Fruit fly (Drosophila melanogaster): ENCODE data around the gene dpr6.

DNA sequence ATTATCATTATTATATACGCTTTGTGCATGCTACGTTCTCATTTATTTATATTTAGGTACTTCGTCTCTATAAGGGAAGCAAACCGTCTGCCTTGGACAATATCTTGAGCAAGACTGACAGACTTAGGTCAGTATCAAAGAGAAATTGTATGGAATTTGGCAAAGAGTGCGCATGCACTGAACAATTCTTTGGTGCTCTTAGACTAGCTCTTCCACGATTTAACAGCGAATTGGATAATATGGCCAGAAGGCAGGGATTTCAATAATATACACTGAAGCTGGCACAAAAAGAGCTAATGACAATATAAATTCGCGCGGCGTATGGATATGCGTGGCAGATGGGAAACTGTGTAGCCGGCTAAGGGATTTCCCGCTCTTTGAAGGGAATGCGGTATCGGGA lies 212.4 kb downstream of the dpr6 start:
- TF ChIP-seq NC2β (GFP tag; optimal IDR thresholded peaks at IDR 0.05) (no peak), CG31365 (tag; optimal IDR thresholded peaks at IDR 0.05) (no peak), dm (GFP tag; optimal IDR thresholded peaks at IDR 0.05) (no peak), oc (tag; optimal IDR thresholded peaks at IDR 0.05) (no peak), CG2202 (tag; optimal IDR thresholded peaks at IDR 0.05) (no peak), bbx (GFP tag; IDR thresholded peaks at IDR 0.05; ENCODE audit: partially characterized antibody) (no peak)
